Fruit fly (Drosophila melanogaster) whole organism, embryonic: ENCODE results near the gene CG15803.

Experiments
- ATbp ChIP-seq: fragments of 200-800 bp; sonication (Bioruptor generic); optimal IDR thresholded peaks from 2 replicates; lab custom pipeline; 2017; ENCODE audit warnings: missing biosample characterization, mild to moderate bottlenecking, missing genetic modification characterization, missing genetic modification reagents
- Awh ChIP-seq: fragments of 200-800 bp; sonication (Bioruptor generic); IDR thresholded peaks from 2 replicates; pipeline ENCODE4, ENCODE4 v1.3.6; 2022; ENCODE audit warnings: missing biosample characterization, missing genetic modification characterization
- CG10209 ChIP-seq: fragments of 200-800 bp; sonication (Bioruptor generic); optimal IDR thresholded peaks from 3 replicates; lab custom pipeline; 2017; ENCODE audit warnings: missing biosample characterization, mild to moderate bottlenecking, missing genetic modification characterization, missing genetic modification reagents
- CG1024 ChIP-seq: fragments of 200-800 bp; sonication (Bioruptor generic); IDR thresholded peaks from 2 replicates; pipeline ENCODE4 v1.3.6; 2022; ENCODE audit warnings: missing biosample characterization, missing genetic modification characterization
- CG10543 ChIP-seq: fragments of 200-800 bp; sonication (Bioruptor generic); optimal IDR thresholded peaks from 3 replicates; lab custom pipeline; 2017; ENCODE audit warnings: missing biosample characterization, mild to moderate bottlenecking, missing genetic modification characterization, moderate library complexity
- CG11696 ChIP-seq: fragments of 200-800 bp; sonication (Bioruptor generic); IDR thresholded peaks from 2 replicates; pipeline ENCODE4 v1.3.6; 2022; ENCODE audit warnings: missing biosample characterization, missing genetic modification characterization
- CG12391 ChIP-seq: fragments of 200-800 bp; sonication (Bioruptor generic); optimal IDR thresholded peaks from 3 replicates; lab custom pipeline; 2018; ENCODE audit warnings: missing biosample characterization, mild to moderate bottlenecking, missing genetic modification characterization, moderate library complexity
- CG12659 ChIP-seq: fragments of 200-800 bp; sonication (Bioruptor generic); optimal IDR thresholded peaks from 3 replicates; lab custom pipeline; 2017; ENCODE audit warnings: mild to moderate bottlenecking, missing biosample characterization, missing genetic modification reagents, missing genetic modification characterization
- CG16779 ChIP-seq: fragments of 200-800 bp; sonication (Bioruptor generic); IDR thresholded peaks from 2 replicates; pipeline ENCODE4 v1.3.6; 2022; ENCODE audit warnings: missing biosample characterization, missing genetic modification characterization
- CG17186 ChIP-seq: fragments of 200-800 bp; sonication (Bioruptor generic); optimal IDR thresholded peaks from 3 replicates; lab custom pipeline; 2017; ENCODE audit warnings: missing biosample characterization, missing genetic modification reagents, missing genetic modification characterization
- CG17385 ChIP-seq: fragments of 200-800 bp; sonication (Bioruptor generic); optimal IDR thresholded peaks from 3 replicates; lab custom pipeline; 2018; ENCODE audit warnings: missing biosample characterization, mild to moderate bottlenecking, missing genetic modification characterization
- CG17568 ChIP-seq: fragments of 200-800 bp; sonication (Bioruptor generic); optimal IDR thresholded peaks from 2 replicates; lab custom pipeline; 2018; ENCODE audit warnings: missing biosample characterization, mild to moderate bottlenecking, missing genetic modification characterization, moderate library complexity
- CG17829 ChIP-seq: fragments of 200-800 bp; optimal IDR thresholded peaks from 2 replicates; lab custom pipeline; 2019; ENCODE audit warnings: missing biosample characterization, mild to moderate bottlenecking, missing genetic modification characterization, moderate library complexity
- CG18619 ChIP-seq: fragments of 200-800 bp; sonication (Bioruptor generic); optimal IDR thresholded peaks from 3 replicates; lab custom pipeline; 2017; ENCODE audit warnings: missing biosample characterization, mild to moderate bottlenecking, missing genetic modification characterization
- CG2116 ChIP-seq: fragments of 200-800 bp; sonication (Bioruptor generic); optimal IDR thresholded peaks from 3 replicates; lab custom pipeline; 2018; ENCODE audit warnings: missing biosample characterization, mild to moderate bottlenecking, missing genetic modification characterization
- CG2199 ChIP-seq: fragments of 200-800 bp; sonication (Bioruptor generic); IDR thresholded peaks from 3 replicates; pipeline ENCODE4 v1.3.6; 2022; ENCODE audit warnings: missing biosample characterization, missing genetic modification characterization
- CG32532 ChIP-seq: fragments of 200-800 bp; sonication (Bioruptor generic); IDR thresholded peaks from 2 replicates; pipeline ENCODE4 v1.3.6; 2022; ENCODE audit warnings: missing biosample characterization, missing genetic modification characterization
- CG3281 ChIP-seq: fragments of 200-800 bp; sonication (Bioruptor generic); optimal IDR thresholded peaks from 3 replicates; lab custom pipeline; 2017; ENCODE audit warnings: missing biosample characterization, mild to moderate bottlenecking, missing genetic modification characterization
- CG4282 ChIP-seq: fragments of 200-800 bp; sonication (Bioruptor generic); optimal IDR thresholded peaks from 2 replicates; lab custom pipeline; 2016; ENCODE audit warnings: missing biosample characterization, missing genetic modification characterization
- CG43689 ChIP-seq: fragments of 200-800 bp; sonication (Bioruptor generic); IDR thresholded peaks from 2 replicates; pipeline ENCODE4 v1.3.6; 2022; ENCODE audit warnings: missing biosample characterization, missing genetic modification characterization
- CG6683 ChIP-seq: fragments of 200-800 bp; sonication (Bioruptor generic); optimal IDR thresholded peaks from 2 replicates; lab custom pipeline; 2017; ENCODE audit warnings: missing biosample characterization, mild to moderate bottlenecking, missing genetic modification characterization, missing genetic modification reagents
- CG8359 ChIP-seq: fragments of 200-800 bp; sonication (Bioruptor generic); optimal IDR thresholded peaks from 2 replicates; lab custom pipeline; 2017; ENCODE audit warnings: missing biosample characterization, mild to moderate bottlenecking, missing genetic modification characterization, borderline replicate concordance
- CG8924 ChIP-seq: fragments of 200-800 bp; optimal IDR thresholded peaks from 3 replicates; lab custom pipeline; 2019; ENCODE audit warnings: missing biosample characterization, mild to moderate bottlenecking, missing genetic modification characterization, moderate library complexity
- Dbx ChIP-seq: fragments of 200-800 bp; sonication (Bioruptor generic); IDR thresholded peaks from 3 replicates; pipeline ENCODE4 v1.3.6; 2022; ENCODE audit warnings: missing biosample characterization, missing genetic modification characterization
- Doc3 ChIP-seq: fragments of 200-800 bp; sonication (Bioruptor generic); IDR thresholded peaks from 3 replicates; pipeline ENCODE4 v1.3.6; 2022; ENCODE audit warnings: missing biosample characterization, missing genetic modification characterization; ENCODE audit not compliant: partially characterized antibody
- Drgx ChIP-seq: fragments of 200-800 bp; sonication (Bioruptor generic); IDR thresholded peaks from 2 replicates; pipeline ENCODE4 v1.3.6; 2022; ENCODE audit warnings: missing biosample characterization, missing genetic modification characterization
- E2f1 ChIP-seq: fragments of 200-800 bp; sonication (Bioruptor generic); IDR thresholded peaks from 2 replicates; pipeline ENCODE4 v1.3.6; 2022; ENCODE audit warnings: missing biosample characterization, missing genetic modification characterization
- HmgD ChIP-seq: fragments of 200-800 bp; sonication (Bioruptor generic); optimal IDR thresholded peaks from 3 replicates; lab custom pipeline; 2016; ENCODE audit warnings: missing biosample characterization, missing genetic modification characterization
- HmgZ ChIP-seq: fragments of 200-800 bp; sonication (Bioruptor generic); optimal IDR thresholded peaks from 2 replicates; lab custom pipeline; 2018; ENCODE audit warnings: missing biosample characterization, mild to moderate bottlenecking, missing genetic modification characterization
- Jarid2 ChIP-seq: fragments of 200-800 bp; sonication (Bioruptor generic); optimal IDR thresholded peaks from 3 replicates; lab custom pipeline; 2017; ENCODE audit warnings: mild to moderate bottlenecking, missing biosample characterization, missing genetic modification reagents, missing genetic modification characterization
- Lpt ChIP-seq: fragments of >200 bp; optimal IDR thresholded peaks from 2 replicates; lab custom pipeline; 2018; ENCODE audit warnings: missing biosample characterization, missing genetic modification characterization
- Oli ChIP-seq: fragments of 200-800 bp; sonication (Bioruptor generic); optimal IDR thresholded peaks from 2 replicates; lab custom pipeline; 2018; ENCODE audit warnings: missing biosample characterization, mild to moderate bottlenecking, missing genetic modification characterization, moderate library complexity
- PHDP ChIP-seq: fragments of 200-800 bp; sonication (Bioruptor generic); optimal IDR thresholded peaks from 3 replicates; lab custom pipeline; 2018; ENCODE audit warnings: missing biosample characterization, mild to moderate bottlenecking, missing genetic modification characterization, moderate library complexity
- Sry-δ ChIP-seq: fragments of 200-800 bp; sonication (Bioruptor generic); optimal IDR thresholded peaks from 2 replicates; lab custom pipeline; 2016; ENCODE audit warnings: missing biosample characterization, missing genetic modification characterization
- dm ChIP-seq: fragments of 200-800 bp; sonication (Bioruptor generic); optimal IDR thresholded peaks from 3 replicates; lab custom pipeline; 2016; ENCODE audit warnings: missing biosample characterization, missing genetic modification characterization
- en ChIP-seq: fragments of 200-800 bp; sonication (Bioruptor generic); optimal IDR thresholded peaks from 2 replicates; lab custom pipeline; 2016; ENCODE audit warnings: missing biosample characterization, missing genetic modification characterization
- eyg ChIP-seq: fragments of 200-800 bp; sonication (Bioruptor generic); optimal IDR thresholded peaks from 3 replicates; lab custom pipeline; 2016; ENCODE audit warnings: missing biosample characterization, missing genetic modification characterization
- fd102C ChIP-seq: fragments of 200-800 bp; sonication (Bioruptor generic); optimal IDR thresholded peaks from 2 replicates; lab custom pipeline; 2018; ENCODE audit warnings: missing biosample characterization, mild to moderate bottlenecking, missing genetic modification characterization, moderate library complexity
- ham ChIP-seq: fragments of 200-800 bp; sonication (Bioruptor generic); IDR thresholded peaks from 2 replicates; pipeline ENCODE4 v1.3.6; 2022; ENCODE audit warnings: missing biosample characterization, missing genetic modification characterization
- hbn ChIP-seq: fragments of 200-800 bp; sonication (Bioruptor generic); IDR thresholded peaks from 2 replicates; pipeline ENCODE4 v1.3.6; 2022; ENCODE audit warnings: missing biosample characterization, missing genetic modification characterization; ENCODE audit not compliant: partially characterized antibody
- inv ChIP-seq: fragments of 200-800 bp; sonication (Bioruptor generic); IDR thresholded peaks from 2 replicates; pipeline ENCODE4 v1.3.6; 2022; ENCODE audit warnings: missing biosample characterization, missing genetic modification characterization; ENCODE audit not compliant: partially characterized antibody
- ken ChIP-seq: fragments of 200-800 bp; sonication (Bioruptor generic); IDR thresholded peaks from 3 replicates; pipeline ENCODE4 v1.3.6; 2022; ENCODE audit warnings: missing biosample characterization, missing genetic modification characterization
- nerfin-1 ChIP-seq: fragments of 200-800 bp; sonication (Bioruptor generic); optimal IDR thresholded peaks from 3 replicates; lab custom pipeline; 2019; ENCODE audit warnings: missing biosample characterization, mild to moderate bottlenecking, missing genetic modification characterization, moderate library complexity
- nmo ChIP-seq: fragments of 200-800 bp; sonication (Bioruptor generic); optimal IDR thresholded peaks from 2 replicates; lab custom pipeline; 2018; ENCODE audit warnings: missing biosample characterization, mild to moderate bottlenecking, missing genetic modification characterization, moderate library complexity
- pb ChIP-seq: fragments of 200-800 bp; sonication (Bioruptor generic); optimal IDR thresholded peaks from 3 replicates; lab custom pipeline; 2016; ENCODE audit warnings: missing biosample characterization, missing genetic modification characterization
- phol ChIP-seq: fragments of 200-800 bp; sonication (Bioruptor generic); optimal IDR thresholded peaks from 3 replicates; lab custom pipeline; 2018; ENCODE audit warnings: missing biosample characterization, mild to moderate bottlenecking, missing genetic modification characterization, moderate library complexity
- pum ChIP-seq: fragments of 200-800 bp; sonication (Bioruptor generic); optimal IDR thresholded peaks from 2 replicates; lab custom pipeline; 2016; ENCODE audit warnings: missing biosample characterization, missing genetic modification characterization
- tap ChIP-seq: fragments of 200-800 bp; optimal IDR thresholded peaks from 3 replicates; lab custom pipeline; 2019; ENCODE audit warnings: missing biosample characterization, mild to moderate bottlenecking, missing genetic modification characterization, moderate library complexity
- tgo ChIP-seq: fragments of 200-800 bp; sonication (Bioruptor generic); IDR thresholded peaks from 3 replicates; pipeline ENCODE4 v1.3.6; 2022; ENCODE audit warnings: missing biosample characterization, missing genetic modification characterization
- twi ChIP-seq: fragments of 200-800 bp; optimal IDR thresholded peaks from 2 replicates; lab custom pipeline; 2019; ENCODE audit warnings: missing biosample characterization, mild to moderate bottlenecking, missing genetic modification characterization, moderate library complexity
- vvl ChIP-seq: fragments of 200-800 bp; sonication (Bioruptor generic); IDR thresholded peaks from 2 replicates; pipeline ENCODE4 v1.3.6; 2022; ENCODE audit warnings: missing biosample characterization, missing genetic modification characterization

Gene CG15803

DNA sequence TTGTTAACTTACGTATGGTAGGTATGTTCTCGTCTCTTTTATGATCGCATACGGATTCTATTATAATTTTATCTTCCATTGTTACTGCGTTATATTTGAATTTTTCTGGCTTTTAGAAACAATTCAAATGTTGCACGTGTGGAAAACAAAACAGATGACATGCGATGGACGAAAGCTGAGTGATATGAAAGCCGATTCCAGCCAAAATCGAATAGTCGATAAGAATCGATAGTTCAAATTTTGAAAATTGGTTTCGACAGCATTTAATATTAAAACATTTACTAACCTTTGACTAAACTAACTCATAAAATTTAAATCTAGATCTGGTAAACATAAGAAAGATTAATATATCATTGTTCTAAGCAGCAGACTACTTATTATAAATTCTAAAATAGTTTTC is 59.0 kb downstream of the CG15803 start, which contains the start of gene Polr1E:
TSS of gene Polr1E (minus strand) at position 160 of the 400 bp plus-strand sequence.
- no peak for TF ChIP-seq CG17186 (GFP tag; lab: Kevin White, UChicago)
- TF ChIP-seq HmgD (GFP tag; lab: Kevin White, UChicago), result peak; percentile 36
- TF ChIP-seq CG2199 (GFP tag; lab: Robert Waterston, UW), result peak; percentile 63; the same call in 1 of the 3 replicates
- TF ChIP-seq CG17829 (tag; lab: Kevin White, UChicago), result peak; percentile 41
- no peak for TF ChIP-seq CG18619 (GFP tag; lab: Kevin White, UChicago)
- TF ChIP-seq CG17385, result no peak
- TF ChIP-seq Jarid2 (GFP tag; lab: Kevin White, UChicago), result no peak
- no peak for TF ChIP-seq Awh
- no peak for TF ChIP-seq Drgx (GFP tag; lab: Robert Waterston, UW)
- TF ChIP-seq fd102C (GFP tag; lab: Kevin White, UChicago), result no peak
- no peak for TF ChIP-seq ATbp (GFP tag; lab: Kevin White, UChicago)
- no peak for TF ChIP-seq Lpt
- peak; percentile 58; the same call in 2 of the 3 replicates for TF ChIP-seq Doc3
- no peak for TF ChIP-seq CG1024 (GFP tag; lab: Robert Waterston, UW)
- TF ChIP-seq Oli (tag; lab: Kevin White, UChicago), result no peak
- no peak for TF ChIP-seq CG4282
- TF ChIP-seq phol, result peak; percentile 26
- TF ChIP-seq eyg (GFP tag; lab: Kevin White, UChicago), result no peak
- TF ChIP-seq CG32532, result no peak
- no peak for TF ChIP-seq CG10543
- TF ChIP-seq CG10209 (GFP tag; lab: Kevin White, UChicago), result no peak
- TF ChIP-seq CG43689 (GFP tag; lab: Robert Waterston, UW), result no peak
- no peak for TF ChIP-seq tap (tag; lab: Kevin White, UChicago)
- TF ChIP-seq PHDP (tag; lab: Kevin White, UChicago), result no peak
- peak; percentile 59 for TF ChIP-seq Sry-δ (GFP tag; lab: Kevin White, UChicago)
- no peak for TF ChIP-seq CG6683
- TF ChIP-seq CG8359 (GFP tag; lab: Kevin White, UChicago), result no peak
- no peak for TF ChIP-seq ken (GFP tag; lab: Robert Waterston, UW)
- TF ChIP-seq CG2116 (GFP tag; lab: Kevin White, UChicago), result peak; percentile 65
- no peak for TF ChIP-seq CG16779 (GFP tag; lab: Robert Waterston, UW)
- peak; percentile 57 for TF ChIP-seq inv (GFP tag; lab: Robert Waterston, UW)
- TF ChIP-seq ham (GFP tag; lab: Robert Waterston, UW), result no peak
- TF ChIP-seq nerfin-1 (tag; lab: Kevin White, UChicago), result no peak
- TF ChIP-seq nmo (GFP tag; lab: Kevin White, UChicago), result peak; percentile 39
- TF ChIP-seq tgo (GFP tag; lab: Robert Waterston, UW), result no peak
- TF ChIP-seq CG12391 (tag; lab: Kevin White, UChicago), result peak; percentile 18
- no peak for TF ChIP-seq CG17568
- TF ChIP-seq Dbx (GFP tag; lab: Robert Waterston, UW), result no peak
- TF ChIP-seq vvl (GFP tag; lab: Robert Waterston, UW), result no peak
- peak; percentile 12 for TF ChIP-seq CG8924 (tag; lab: Kevin White, UChicago)
- no peak for TF ChIP-seq en (GFP tag; lab: Kevin White, UChicago)
- TF ChIP-seq twi (tag; lab: Kevin White, UChicago), result peak; percentile 49
- peak; percentile 57 for TF ChIP-seq hbn
- peak; percentile 99 for TF ChIP-seq dm (GFP tag; lab: Kevin White, UChicago)
- TF ChIP-seq pb (GFP tag; lab: Kevin White, UChicago), result no peak
- TF ChIP-seq pum (GFP tag; lab: Kevin White, UChicago), result no peak
- no peak for TF ChIP-seq E2f1 (GFP tag; lab: Robert Waterston, UW)
- peak; percentile 64 for TF ChIP-seq CG12659
- peak; percentile 41 for TF ChIP-seq HmgZ (tag; lab: Kevin White, UChicago)
- no peak for TF ChIP-seq CG3281
- TF ChIP-seq CG11696, result no peak
